Fruit fly (Drosophila melanogaster): ENCODE data around the gene CG11601.

CG11601 gene

DNA sequence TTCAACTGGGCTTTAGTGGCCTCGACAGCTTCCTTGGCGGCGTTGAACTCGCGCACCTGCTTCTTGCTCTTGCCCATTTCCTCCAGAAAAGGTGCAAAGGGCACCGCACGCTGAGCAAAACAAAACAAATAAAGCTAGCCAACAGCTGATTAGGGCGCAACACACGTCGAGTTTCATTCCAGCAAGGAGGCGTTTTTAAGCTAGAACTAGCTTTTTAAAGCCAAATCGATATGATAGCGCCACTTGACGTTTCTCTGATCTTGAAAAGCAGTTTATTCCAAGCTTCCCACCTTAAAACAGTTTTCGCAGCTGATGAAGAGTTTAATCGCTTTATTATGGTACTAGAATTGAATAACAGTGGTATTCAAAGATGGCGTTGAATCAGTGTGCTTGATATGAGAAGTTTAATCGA lies at the start of gene CG11601:
Gene CG11601, minus strand, starts transcription at position 199 of the 412 bp plus-strand sequence.
- TF ChIP-seq Mnt (GFP tag; optimal IDR thresholded peaks at IDR 0.05) (peak; percentile 27), ovo (GFP tag; optimal IDR thresholded peaks at IDR 0.05) (peak; percentile 46), CG1620 (GFP tag; optimal IDR thresholded peaks at IDR 0.05) (no peak), CG5204 (GFP tag; optimal IDR thresholded peaks at IDR 0.05) (no peak), cic (GFP tag; optimal IDR thresholded peaks at IDR 0.05) (peak; percentile 25), tj (GFP tag; optimal IDR thresholded peaks at IDR 0.05) (peak; percentile 36), cnc (optimal IDR thresholded peaks at IDR 0.05) (no peak), Crg-1 (GFP tag; optimal IDR thresholded peaks at IDR 0.05) (peak; percentile 50), Clk (GFP tag; optimal IDR thresholded peaks at IDR 0.05) (no peak), CG14711 (tag; optimal IDR thresholded peaks at IDR 0.05) (no peak), CG11617 (GFP tag; optimal IDR thresholded peaks at IDR 0.05) (peak; percentile 60), kay (GFP tag; ENCODE audit: borderline replicate concordance) (no peak), bab1 (GFP tag; optimal IDR thresholded peaks at IDR 0.05) (peak; percentile 88), CG7101 (tag; optimal IDR thresholded peaks at IDR 0.05) (peak; percentile 36), CG12768 (GFP tag; optimal IDR thresholded peaks at IDR 0.05) (peak; percentile 78), pad (GFP tag; optimal IDR thresholded peaks at IDR 0.05) (peak; percentile 19), CG33017 (tag; optimal IDR thresholded peaks at IDR 0.05) (peak; percentile 9)

- TF ChIP-seq CG7045 (GFP tag; optimal IDR thresholded peaks at IDR 0.05) (no peak), toe (GFP tag; optimal IDR thresholded peaks at IDR 0.05) (no peak), CG1620 (GFP tag; optimal IDR thresholded peaks at IDR 0.05) (no peak), Crg-1 (GFP tag; optimal IDR thresholded peaks at IDR 0.05) (no peak), pad (GFP tag; optimal IDR thresholded peaks at IDR 0.05) (no peak), Mnt (GFP tag; optimal IDR thresholded peaks at IDR 0.05) (no peak), ovo (GFP tag; optimal IDR thresholded peaks at IDR 0.05) (no peak), Hr96 (GFP tag; optimal IDR thresholded peaks at IDR 0.05) (no peak), CG5204 (GFP tag; optimal IDR thresholded peaks at IDR 0.05) (no peak), CG33017 (tag; optimal IDR thresholded peaks at IDR 0.05) (no peak), cnc (optimal IDR thresholded peaks at IDR 0.05) (no peak), CG7101 (tag; optimal IDR thresholded peaks at IDR 0.05) (no peak), CG14711 (tag; optimal IDR thresholded peaks at IDR 0.05) (no peak), Clk (GFP tag; optimal IDR thresholded peaks at IDR 0.05) (no peak)
Observed at dm6 chr2L:332235-332634, 49.2 kb upstream of the CG11601 start, which contains the start of gene CG31921. TSS of gene CG31921 (minus strand) at chr2L:332335.

DNA sequence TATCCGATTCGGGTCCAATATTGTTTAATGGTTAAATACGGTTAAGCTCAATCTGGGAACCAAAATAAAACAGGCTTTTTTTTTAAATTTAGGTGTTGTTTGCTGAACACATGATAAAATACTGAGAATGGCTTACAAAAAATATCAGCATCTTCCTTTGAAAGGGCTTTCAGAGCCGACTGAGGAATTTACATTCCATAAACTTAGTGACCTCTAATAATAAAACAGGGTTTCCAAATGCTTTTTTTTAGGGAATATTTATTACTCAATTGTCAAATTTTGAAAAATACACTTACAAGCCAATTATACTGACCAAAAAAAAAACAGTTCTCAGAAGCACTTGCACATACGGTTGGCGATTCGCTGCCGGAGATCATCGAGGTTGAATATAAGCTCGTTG lies 46.6 kb upstream of the CG11601 start, which contains the start of gene CG43755:
Gene CG43755, minus strand, starts transcription at position 101 of the 400 bp plus-strand sequence.
- TF ChIP-seq toe (GFP tag; optimal IDR thresholded peaks at IDR 0.05) (no peak), tj (GFP tag; optimal IDR thresholded peaks at IDR 0.05) (no peak), Crg-1 (GFP tag; optimal IDR thresholded peaks at IDR 0.05) (no peak), Mnt (GFP tag; optimal IDR thresholded peaks at IDR 0.05) (no peak), CG14711 (tag; optimal IDR thresholded peaks at IDR 0.05) (no peak), CG33017 (tag; optimal IDR thresholded peaks at IDR 0.05) (no peak), Clk (GFP tag; optimal IDR thresholded peaks at IDR 0.05) (no peak), Hr96 (GFP tag; optimal IDR thresholded peaks at IDR 0.05) (no peak), pad (GFP tag; optimal IDR thresholded peaks at IDR 0.05) (no peak), CG7101 (tag; optimal IDR thresholded peaks at IDR 0.05) (no peak), cic (GFP tag; optimal IDR thresholded peaks at IDR 0.05) (no peak)

- no peak for TF ChIP-seq Crg-1 (GFP tag; optimal IDR thresholded peaks at IDR 0.05)
- TF ChIP-seq Hr96 (GFP tag; optimal IDR thresholded peaks at IDR 0.05) = no peak
- peak; percentile 84 for TF ChIP-seq cic (GFP tag; optimal IDR thresholded peaks at IDR 0.05)
- peak; percentile 5 for TF ChIP-seq CG7101 (tag; optimal IDR thresholded peaks at IDR 0.05)
- peak; percentile 25 for TF ChIP-seq ovo (GFP tag; optimal IDR thresholded peaks at IDR 0.05)
Observed at dm6 chr2L:322915-323314, 39.8 kb upstream of the CG11601 start.

dm6 chr2L:321793-322192 lies 38.7 kb upstream of the CG11601 start, which contains the start of gene CG33127:
TSS of gene CG33127 (plus strand) at chr2L:322101.
- no peak for TF ChIP-seq CG7045 (GFP tag; optimal IDR thresholded peaks at IDR 0.05)
- no peak for TF ChIP-seq CG7101 (tag; optimal IDR thresholded peaks at IDR 0.05)
- TF ChIP-seq bab1 (GFP tag; optimal IDR thresholded peaks at IDR 0.05) = no peak

dm6 chr2L:321148-321547 lies 38.1 kb upstream of the CG11601 start, which contains the start of gene CG11911:
TSS of gene CG11911 (minus strand) at chr2L:321248.
- TF ChIP-seq CG11617 (GFP tag; optimal IDR thresholded peaks at IDR 0.05) (no peak), CG12768 (GFP tag; optimal IDR thresholded peaks at IDR 0.05) (no peak), pad (GFP tag; optimal IDR thresholded peaks at IDR 0.05) (no peak), cic (GFP tag; optimal IDR thresholded peaks at IDR 0.05) (no peak), CG1620 (GFP tag; optimal IDR thresholded peaks at IDR 0.05) (no peak)

- TF ChIP-seq kay (GFP tag; ENCODE audit: borderline replicate concordance) (peak; percentile 35), cic (GFP tag; optimal IDR thresholded peaks at IDR 0.05) (peak; percentile 8), ovo (GFP tag; optimal IDR thresholded peaks at IDR 0.05) (no peak)
Observed at dm6 chr2L:319745-320144, 36.7 kb upstream of the CG11601 start.

DNA sequence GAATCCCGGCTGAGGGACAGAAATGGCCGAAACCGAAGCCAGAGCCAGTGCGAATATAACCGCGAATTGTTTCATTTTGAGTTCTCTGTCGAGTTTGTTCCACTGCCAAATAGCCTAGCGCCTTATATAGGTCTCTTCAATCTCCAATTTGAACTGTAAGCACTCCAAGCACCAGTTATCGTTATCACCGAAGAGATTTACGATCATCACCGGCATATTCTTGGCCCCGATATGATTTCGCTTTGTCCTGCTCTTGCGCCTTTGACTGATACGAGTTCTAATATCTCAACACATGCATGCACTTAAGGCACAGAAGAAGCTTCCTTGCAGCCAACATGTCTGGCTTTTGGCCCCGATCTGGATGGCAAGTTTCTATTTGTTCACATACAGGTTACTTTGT lies 36.1 kb upstream of the CG11601 start, which contains the start of gene CG11912:
Gene CG11912, minus strand, starts transcription at position 101 of the 400 bp plus-strand sequence.
- TF ChIP-seq CG11617 (GFP tag; optimal IDR thresholded peaks at IDR 0.05) (no peak), CG7045 (GFP tag; optimal IDR thresholded peaks at IDR 0.05) (no peak), cnc (optimal IDR thresholded peaks at IDR 0.05) (no peak), CG33017 (tag; optimal IDR thresholded peaks at IDR 0.05) (no peak), Crg-1 (GFP tag; optimal IDR thresholded peaks at IDR 0.05) (no peak), cic (GFP tag; optimal IDR thresholded peaks at IDR 0.05) (no peak), CG5204 (GFP tag; optimal IDR thresholded peaks at IDR 0.05) (no peak), CG14711 (tag; optimal IDR thresholded peaks at IDR 0.05) (no peak), bab1 (GFP tag; optimal IDR thresholded peaks at IDR 0.05) (no peak), kay (GFP tag; ENCODE audit: borderline replicate concordance) (no peak), Hr96 (GFP tag; optimal IDR thresholded peaks at IDR 0.05) (no peak)

Measured in whole organism, adult.